Worm (Caenorhabditis elegans): Measurements from ENCODE around the gene srj-26.

DNA sequence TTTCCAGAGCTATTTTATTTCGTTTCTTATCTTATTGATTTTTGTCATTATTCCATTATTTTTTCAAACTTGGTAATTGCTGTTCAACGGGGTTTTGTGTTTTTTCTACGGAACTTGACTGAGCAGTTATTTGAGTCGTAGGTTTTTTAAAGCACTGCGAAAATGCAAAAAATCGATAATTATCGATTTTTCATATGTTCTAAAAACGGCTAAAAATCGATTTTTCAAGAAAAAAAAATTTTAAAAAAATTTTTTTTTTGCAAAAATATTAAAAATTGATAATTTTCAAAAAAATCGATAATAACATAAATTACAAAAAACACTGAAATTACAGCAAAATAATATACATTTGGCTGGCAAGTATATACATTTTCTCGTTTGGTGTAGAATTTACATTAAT, 45.3 kb upstream of the srj-26 start:
- TF ChIP-seq W03F9.2 (tag; optimal IDR thresholded peaks at IDR 0.05): no peak
- no peak for TF ChIP-seq dao-5 (tag; optimal IDR thresholded peaks at IDR 0.05)

Measured in whole organism, L4/young adult.